Fruit fly (Drosophila melanogaster): ENCODE measurements around the gene CG12729.

Gene CG12729

dm6 chrX:5891666-5892444 is 46.8 kb downstream of the CG12729 start:
- TF ChIP-seq caup (GFP tag; optimal IDR thresholded peaks at IDR 0.05; ENCODE audit: severe bottlenecking) (peak; percentile 28), Rfx (GFP tag; IDR thresholded peaks at IDR 0.05) (peak; percentile 60), CG3281 (GFP tag; optimal IDR thresholded peaks at IDR 0.05) (peak; percentile 37), CG15514 (GFP tag; optimal IDR thresholded peaks at IDR 0.05) (peak; percentile 50), CG4424 (GFP tag; optimal IDR thresholded peaks at IDR 0.05) (no peak), CG8944 (GFP tag; optimal IDR thresholded peaks at IDR 0.05) (peak; percentile 20), Dll (GFP tag; IDR thresholded peaks at IDR 0.05; ENCODE audit: partially characterized antibody) (no peak), ken (GFP tag; IDR thresholded peaks at IDR 0.05) (peak; percentile 45; the same call in 1 of the 3 replicates), CG9215 (GFP tag; IDR thresholded peaks at IDR 0.05) (0 out of 2 replicates have a peak, but pooled peaks have one; percentile 22), zf30C (GFP tag; optimal IDR thresholded peaks at IDR 0.05) (peak; percentile 16), CG10366 (GFP tag; IDR thresholded peaks at IDR 0.05) (peak; percentile 38; the same call in 1 of the 2 replicates), CG6689 (GFP tag; IDR thresholded peaks at IDR 0.05) (no peak), Ssrp (tag; optimal IDR thresholded peaks at IDR 0.05) (no peak), Dref (GFP tag; IDR thresholded peaks at IDR 0.05) (no peak), CG9817 (tag; optimal IDR thresholded peaks at IDR 0.05) (peak; percentile 3), Chrac-16 (GFP tag; optimal IDR thresholded peaks at IDR 0.05) (peak; percentile 17), dysf (GFP tag; IDR thresholded peaks at IDR 0.05) (peak; percentile 52; the same call in 2 of the 3 replicates), Hr51 (GFP tag; optimal IDR thresholded peaks at IDR 0.05) (peak in 1 of 2 experiments; percentile 9), chif (GFP tag; optimal IDR thresholded peaks at IDR 0.05) (peak; percentile 11 to 31), CG12391 (tag; optimal IDR thresholded peaks at IDR 0.05) (peak; percentile 43), tio (GFP tag; optimal IDR thresholded peaks at IDR 0.05) (peak; percentile 27), CG6813 (GFP tag; optimal IDR thresholded peaks at IDR 0.05) (peak; percentile 35), Myb (GFP tag; optimal IDR thresholded peaks at IDR 0.05) (peak; percentile 38), Hr3 (GFP tag; optimal IDR thresholded peaks at IDR 0.05) (peak; percentile 23), Kr (GFP tag; optimal IDR thresholded peaks at IDR 0.05) (no peak), CG16815 (GFP tag; optimal IDR thresholded peaks at IDR 0.05) (no peak), CG18262 (tag; optimal IDR thresholded peaks at IDR 0.05) (peak; percentile 15), CG10431 (GFP tag; optimal IDR thresholded peaks at IDR 0.05) (no peak), H2.0 (GFP tag; IDR thresholded peaks at IDR 0.05) (peak; percentile 32; the same call in 1 of the 2 replicates), cwo (GFP tag; optimal IDR thresholded peaks at IDR 0.05) (peak; percentile 19), CG14014 (GFP tag; IDR thresholded peaks at IDR 0.05) (peak; percentile 38; the same call in 1 of the 2 replicates), Taf1 (GFP tag; IDR thresholded peaks at IDR 0.05) (0 out of 2 replicates have a peak, but pooled peaks have one; percentile 20), dpn (GFP tag; optimal IDR thresholded peaks at IDR 0.05) (peak; percentile 42 to 50), CG33213 (GFP tag; optimal IDR thresholded peaks at IDR 0.05) (peak; percentile 14), CG4404 (GFP tag; IDR thresholded peaks at IDR 0.05) (no peak), CG13775 (GFP tag; optimal IDR thresholded peaks at IDR 0.05) (peak; percentile 24), Dek (tag; optimal IDR thresholded peaks at IDR 0.05) (peak; percentile 44), CG13296 (GFP tag; optimal IDR thresholded peaks at IDR 0.05) (no peak), Jarid2 (GFP tag; optimal IDR thresholded peaks at IDR 0.05) (no peak), CHES-1-like (GFP tag; optimal IDR thresholded peaks at IDR 0.05) (peak; percentile 31), bsh (GFP tag; optimal IDR thresholded peaks at IDR 0.05) (peak; percentile 33 to 58), sob (GFP tag; IDR thresholded peaks at IDR 0.05) (peak; percentile 43), sqz (GFP tag; optimal IDR thresholded peaks at IDR 0.05) (peak; percentile 13), lmd (GFP tag; IDR thresholded peaks at IDR 0.05) (peak; percentile 48; the same call in 1 of the 2 replicates), CG9727 (GFP tag; optimal IDR thresholded peaks at IDR 0.05) (peak; percentile 53), her (GFP tag; optimal IDR thresholded peaks at IDR 0.05) (peak; percentile 38), slou (GFP tag; optimal IDR thresholded peaks at IDR 0.05) (peak; percentile 44), ara (GFP tag; IDR thresholded peaks at IDR 0.05) (peak; percentile 49)
